Worm (Caenorhabditis elegans) whole organism, early embryonic: ENCODE measurements around the gene dmd-7.

Experiments
- ets-7 ChIP-seq: sonication (generic microtip); optimal IDR thresholded peaks from 2 replicates; lab custom pipeline; 2016; ENCODE audit warnings: missing genotype, missing genetic modification characterization, missing compliant biosample characterization
- flt-1 ChIP-seq: fragments of 200-800 bp; sonication (Bioruptor generic); IDR thresholded peaks from 2 replicates; pipeline ENCODE4 v1.3.6; 2022; ENCODE audit warnings: missing genetic modification characterization, missing compliant biosample characterization

ce11 chrV:6288607-6289006, 41.9 kb downstream of the dmd-7 start, which contains the start of gene K12B6.11:
- no peak for TF ChIP-seq flt-1 (GFP tag; lab: Robert Waterston, UW)
- no peak for TF ChIP-seq ets-7 (tag; lab: Kevin White, UChicago)
